Worm (Caenorhabditis elegans) whole organism, L4 larva: ENCODE results near the gene C03B1.4.

Source experiments
- D1046.2 ChIP-seq: fragments of 200-800 bp; sonication (Bioruptor generic); IDR thresholded peaks from 2 replicates; pipeline ENCODE4 v1.3.6; 2022; ENCODE audit warnings: missing genetic modification characterization, missing compliant biosample characterization
- dpl-1 ChIP-seq: fragments of 150-350 bp; optimal IDR thresholded peaks from 2 replicates; lab custom pipeline; 2014; ENCODE audit warnings: missing biosample characterization, missing genetic modification reagents, missing genetic modification characterization
- fkh-10 ChIP-seq: fragments of 150-350 bp; optimal IDR thresholded peaks from 2 replicates; lab custom pipeline; 2014; ENCODE audit warnings: missing biosample characterization, missing genetic modification reagents, missing genetic modification characterization
- hmg-1.1 ChIP-seq: fragments of 200-800 bp; sonication (Bioruptor generic); IDR thresholded peaks from 2 replicates; pipeline ENCODE4 v1.3.6; 2022; ENCODE audit warnings: missing genetic modification reagents, missing genetic modification characterization, missing compliant biosample characterization
- lin-15B ChIP-seq: fragments of 150-350 bp; sonication (generic microtip); optimal IDR thresholded peaks from 3 replicates; lab custom pipeline; 2014; ENCODE audit warnings: missing biosample characterization, missing genetic modification characterization
- lsy-2 ChIP-seq, 2 experiments: fragments of 150-350 bp in 1 of 2; sonication (generic microtip) in 1 of 2; optimal IDR thresholded peaks; 2 replicates each; lab custom pipeline; 2014 to 2017; ENCODE audit warnings: missing biosample characterization in 2 of 2, missing genetic modification characterization in 2 of 2
- madf-9 ChIP-seq: fragments of 200-800 bp; sonication (Bioruptor generic); conservative IDR thresholded peaks from 2 replicates; pipeline ENCODE4 v1.3.6; 2022; ENCODE audit warnings: missing genetic modification reagents, missing genetic modification characterization, missing compliant biosample characterization
- nhr-102 ChIP-seq: sonication (generic microtip); optimal IDR thresholded peaks from 2 replicates; lab custom pipeline; 2016; ENCODE audit warnings: mild to moderate bottlenecking, missing genetic modification characterization, moderate library complexity, missing compliant biosample characterization
- nhr-237 ChIP-seq: sonication (generic microtip); optimal IDR thresholded peaks from 2 replicates; lab custom pipeline; 2017; ENCODE audit warnings: missing biosample characterization, missing genetic modification characterization
- nhr-77 ChIP-seq: fragments of 150-350 bp; optimal IDR thresholded peaks from 2 replicates; lab custom pipeline; 2014; ENCODE audit warnings: missing biosample characterization, missing genetic modification characterization
- pha-4 ChIP-seq, 2 experiments: fragments of 150-350 bp in 1 of 2; fragments of 200-800 bp in 1 of 2; sonication (Bioruptor generic) in 1 of 2; IDR thresholded peaks in 1 of 2; optimal IDR thresholded peaks in 1 of 2; 2 replicates each; pipeline versions ENCODE4 v1.3.6 to Lab custom; 2014 to 2022; ENCODE audit warnings: missing genetic modification characterization in 2 of 2, missing genetic modification reagents in 2 of 2, missing biosample characterization in 1 of 2, missing compliant biosample characterization in 1 of 2
- skn-1 ChIP-seq: fragments of 150-350 bp; optimal IDR thresholded peaks from 2 replicates; lab custom pipeline; 2014; ENCODE audit warnings: missing biosample characterization, missing genetic modification characterization
- snpc-4 ChIP-seq: fragments of 150-350 bp; optimal IDR thresholded peaks from 2 replicates; lab custom pipeline; 2014; ENCODE audit warnings: missing biosample characterization, missing genetic modification characterization
- unc-39 ChIP-seq: sonication (generic microtip); optimal IDR thresholded peaks from 2 replicates; lab custom pipeline; 2017; ENCODE audit warnings: missing biosample characterization, missing genetic modification characterization

- TF ChIP-seq dpl-1 (GFP tag; lab: Kevin White, UChicago) (no peak), nhr-237 (tag; lab: Kevin White, UChicago) (no peak), nhr-77 (no peak), fkh-10 (GFP tag; lab: Kevin White, UChicago) (no peak), madf-9 (no peak), nhr-102 (tag; lab: Kevin White, UChicago) (no peak), lin-15B (tag; lab: Kevin White, UChicago) (no peak), pha-4 (GFP tag; IDR thresholded peaks at IDR 0.05; lab: Robert Waterston, UW) (no peak), pha-4 (tag; optimal IDR thresholded peaks at IDR 0.05; lab: Kevin White, UChicago) (no peak), hmg-1.1 (GFP tag; lab: Robert Waterston, UW) (no peak), lsy-2 (tag; optimal IDR thresholded peaks at IDR 0.05; lab: Kevin White, UChicago) (no peak), D1046.2 (no peak), unc-39 (tag; lab: Kevin White, UChicago) (no peak), snpc-4 (tag; lab: Kevin White, UChicago) (no peak), skn-1 (tag; lab: Kevin White, UChicago) (no peak)
These were observed 10.5 kb upstream of the C03B1.4 start for ce11 chrX:6353763-6354162.
